Worm (Caenorhabditis elegans): ENCODE results near the gene C08F11.3.
"Not testable (repeated sequence)": the region's sequence is repeated elsewhere in the genome, so short reads cannot be mapped to it uniquely, and the experiment has no call there.

ce11 chrIV:13588544-13589043 is 30.7 kb upstream of the C08F11.3 start, which contains the start of gene sru-9:
- TF ChIP-seq syd-9 (tag; optimal IDR thresholded peaks at IDR 0.05); pha-2 (tag; optimal IDR thresholded peaks at IDR 0.05); pqm-1 (tag; optimal IDR thresholded peaks at IDR 0.05); zip-5 (tag; optimal IDR thresholded peaks at IDR 0.05); pha-4 (tag; optimal IDR thresholded peaks at IDR 0.05); unc-42 (tag; optimal IDR thresholded peaks at IDR 0.05); ceh-45 (GFP tag; IDR thresholded peaks at IDR 0.05); ztf-16 (tag; optimal IDR thresholded peaks at IDR 0.05); nhr-232 (tag; optimal IDR thresholded peaks at IDR 0.05); nhr-11 (tag; optimal IDR thresholded peaks at IDR 0.05): not testable (repeated sequence)

All from whole organism, late embryonic.